Worm (Caenorhabditis elegans): ENCODE measurements around the gene gcc-2.

- TF ChIP-seq R02D3.7 (tag; optimal IDR thresholded peaks at IDR 0.05) = no peak
- TF ChIP-seq jun-1 (tag; optimal IDR thresholded peaks at IDR 0.05) = no peak
- TF ChIP-seq ztf-11 (tag; optimal IDR thresholded peaks at IDR 0.05) = no peak
- TF ChIP-seq ama-1 (optimal IDR thresholded peaks at IDR 0.05) = no peak
- TF ChIP-seq T20F7.1 (GFP tag; optimal IDR thresholded peaks at IDR 0.05) = no peak
- TF ChIP-seq nhr-10 (tag; optimal IDR thresholded peaks at IDR 0.05) = no peak
- TF ChIP-seq egl-27 (tag; optimal IDR thresholded peaks at IDR 0.05) = no peak
- no peak for TF ChIP-seq nhr-76 (tag; optimal IDR thresholded peaks at IDR 0.05)
- no peak for TF ChIP-seq nhr-77 (tag; optimal IDR thresholded peaks at IDR 0.05)
- no peak for TF ChIP-seq duxl-1 (tag; optimal IDR thresholded peaks at IDR 0.05; ENCODE audit: poor library complexity)
- no peak for TF ChIP-seq egl-43 (GFP tag; IDR thresholded peaks at IDR 0.05)
Measured at ce11 chrIII:9757414-9757813, 4.5 kb downstream of the gcc-2 start, which contains the start of gene vps-53.
